Fruit fly (Drosophila melanogaster) S2 (cell line): ENCODE data around the gene spi.

Source experiments
- CG8478 ChIP-seq: fragments of >200 bp; optimal IDR thresholded peaks from 2 replicates; lab custom pipeline; 2018
- CTCF ChIP-seq, 2 experiments: fragments of >200 bp; optimal IDR thresholded peaks; 2 replicates each; lab custom pipeline; 2018

spi gene

DNA sequence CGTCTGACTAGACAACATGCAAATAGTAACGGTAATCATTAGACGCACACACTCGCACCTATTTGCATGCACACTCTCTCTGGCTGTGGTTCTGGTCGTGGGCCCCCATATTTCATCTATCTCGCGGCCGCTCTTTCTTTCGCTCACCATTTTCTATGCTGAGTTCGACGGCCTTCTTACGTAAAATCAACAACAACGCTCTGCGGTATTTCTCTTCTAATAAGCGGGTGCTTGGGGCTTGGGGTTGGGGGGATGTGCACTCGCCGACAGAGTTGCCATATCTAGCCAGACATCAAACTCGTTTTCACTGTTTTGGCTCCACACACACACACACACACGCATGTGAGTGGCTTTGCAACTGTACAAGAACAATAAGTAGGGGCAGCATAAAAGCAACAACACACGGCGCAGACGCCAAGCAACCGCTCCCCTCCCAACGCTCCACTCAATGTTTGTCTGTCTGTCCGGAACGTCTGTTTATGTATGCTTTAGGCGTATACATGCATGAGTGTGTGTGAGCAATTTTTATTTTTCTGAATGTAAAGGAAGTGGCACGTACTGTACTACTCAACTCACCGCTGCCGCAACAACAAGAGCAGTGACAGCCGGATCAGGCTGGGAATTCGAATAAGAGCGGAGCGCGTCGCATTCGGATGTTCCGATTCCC, 2.0 kb downstream of the spi start:
- TF ChIP-seq CG8478 (lab: Kevin White, UChicago) (no peak), CTCF (optimal IDR thresholded peaks at IDR 0.05; lab: Kevin White, UChicago) (no peak)

DNA sequence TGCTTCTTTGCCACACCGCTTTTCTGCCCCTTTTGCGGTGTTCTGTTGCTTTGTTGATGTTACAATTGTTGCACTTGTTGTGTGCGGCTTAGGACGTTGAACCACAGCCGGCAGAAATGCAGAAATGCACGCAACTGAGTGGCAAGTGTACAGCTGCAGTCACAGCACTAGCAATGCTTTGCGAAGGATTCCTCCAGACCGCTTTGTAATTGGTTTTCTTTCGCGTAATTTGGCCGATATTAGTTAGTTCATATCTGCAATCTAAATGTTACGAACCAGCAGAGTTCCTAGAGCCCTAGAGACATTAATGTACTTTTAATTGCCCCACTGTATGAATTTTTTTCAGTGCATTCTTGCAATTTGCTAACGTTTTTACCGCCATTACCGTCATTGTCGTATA, 2.8 kb downstream of the spi start:
- TF ChIP-seq CG8478 (lab: Kevin White, UChicago): no peak
- TF ChIP-seq CTCF (optimal IDR thresholded peaks at IDR 0.05; lab: Kevin White, UChicago): no peak

DNA sequence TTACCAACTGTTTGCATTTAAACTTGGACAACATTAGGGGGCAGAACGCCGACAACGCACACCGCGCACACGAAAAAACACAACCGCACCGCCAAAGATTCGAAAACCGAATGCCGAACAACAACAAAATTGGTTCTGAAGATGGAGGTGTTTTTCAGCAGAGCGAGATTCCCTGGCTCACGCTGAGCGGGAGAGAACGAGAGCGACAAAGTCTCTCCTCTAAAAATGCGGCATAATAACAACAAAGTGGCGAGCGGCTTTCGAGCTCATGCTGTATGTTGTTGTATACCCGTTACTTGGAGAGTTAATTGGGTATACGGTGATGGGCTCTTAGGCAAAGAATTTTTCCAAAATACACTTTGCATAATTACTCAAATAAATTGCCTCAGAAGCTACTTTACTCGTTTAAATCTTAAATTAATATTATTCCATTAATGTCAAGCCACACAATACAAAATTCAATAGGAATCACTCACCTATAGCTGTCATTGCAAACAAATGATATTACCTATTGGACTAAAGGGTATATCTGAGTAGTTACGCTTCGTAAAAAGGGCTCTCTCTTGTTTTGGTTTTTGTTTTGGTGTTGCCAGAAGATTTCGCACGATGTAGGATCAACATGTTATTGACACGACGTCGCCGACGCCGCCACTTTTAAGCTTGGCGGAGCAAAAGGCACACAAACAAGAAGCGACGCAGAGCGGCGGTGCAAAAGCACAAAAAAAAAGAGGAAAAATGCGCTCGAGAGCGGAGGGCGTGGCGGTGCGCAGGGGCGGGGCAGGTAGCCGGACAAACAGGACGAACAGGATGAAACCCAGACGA, 4.4 kb downstream of the spi start:
- TF ChIP-seq CG8478 (lab: Kevin White, UChicago) (no peak), CTCF (optimal IDR thresholded peaks at IDR 0.05; lab: Kevin White, UChicago) (no peak)

DNA sequence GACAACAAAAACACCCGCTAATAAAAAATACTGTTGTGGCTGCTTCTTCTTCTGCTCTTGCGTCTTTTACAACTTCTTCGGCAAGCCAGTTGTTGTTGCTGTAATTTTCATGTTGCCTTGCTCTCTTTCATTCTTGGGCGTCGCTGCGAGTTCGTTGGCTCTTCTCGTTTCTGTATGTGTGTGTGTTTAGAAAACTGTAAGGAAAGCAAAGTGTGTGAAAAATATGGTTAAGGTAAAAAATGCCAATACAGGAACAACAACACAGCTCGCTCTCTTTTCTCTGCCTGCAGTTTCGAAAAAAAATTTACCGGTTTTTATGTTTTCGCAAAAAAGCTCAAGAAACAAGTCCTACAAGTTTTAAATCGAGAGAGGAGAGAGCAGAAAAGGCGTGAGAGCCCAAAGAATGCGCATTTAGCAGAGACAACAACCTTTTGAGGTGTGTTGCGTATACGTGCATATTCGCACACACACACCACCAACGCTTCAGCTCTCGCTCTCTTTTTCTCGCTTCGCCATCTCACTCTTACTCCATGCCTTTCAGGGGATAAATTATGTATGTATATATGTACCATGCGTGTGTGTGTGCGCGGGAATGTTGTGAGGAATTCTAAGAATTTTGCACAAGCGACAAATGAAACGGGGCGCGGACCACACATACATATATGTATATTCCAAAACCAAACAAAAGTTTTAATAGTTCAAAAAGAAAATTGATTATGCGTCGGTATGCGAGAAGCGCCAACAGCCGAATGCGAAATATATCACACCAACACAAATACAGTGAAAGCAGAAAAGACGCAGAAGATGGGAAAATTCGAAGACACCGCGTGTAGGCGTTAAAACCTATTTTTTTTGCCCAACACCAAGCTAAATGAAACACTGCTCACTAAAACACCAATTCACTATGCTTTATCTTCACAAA, 5.3 kb downstream of the spi start:
- TF ChIP-seq CTCF (optimal IDR thresholded peaks at IDR 0.05; lab: Kevin White, UChicago): no peak
- no peak for TF ChIP-seq CG8478 (lab: Kevin White, UChicago)

DNA sequence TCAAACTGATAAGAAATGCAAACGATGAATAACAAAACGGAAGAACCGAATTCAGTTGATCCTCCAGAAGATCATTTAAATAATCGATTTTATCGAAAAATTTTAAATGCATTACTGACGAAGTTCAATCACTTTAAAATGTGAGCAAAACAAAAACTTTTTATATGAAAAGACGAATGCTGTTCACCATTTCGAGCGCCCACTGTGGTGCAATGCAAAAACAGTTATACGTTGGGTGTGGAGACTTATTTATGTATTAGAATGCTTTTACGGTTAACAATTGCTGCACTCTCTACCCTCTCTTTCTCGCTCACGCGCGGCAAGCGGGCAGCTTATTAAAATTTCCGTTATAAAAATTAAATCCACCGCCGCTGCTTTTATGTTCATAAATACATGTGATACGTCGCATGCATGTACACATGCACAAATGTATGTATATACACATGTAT, 6.3 kb downstream of the spi start:
- no peak for TF ChIP-seq CG8478 (lab: Kevin White, UChicago)
- TF ChIP-seq CTCF (optimal IDR thresholded peaks at IDR 0.05; lab: Kevin White, UChicago): no peak

DNA sequence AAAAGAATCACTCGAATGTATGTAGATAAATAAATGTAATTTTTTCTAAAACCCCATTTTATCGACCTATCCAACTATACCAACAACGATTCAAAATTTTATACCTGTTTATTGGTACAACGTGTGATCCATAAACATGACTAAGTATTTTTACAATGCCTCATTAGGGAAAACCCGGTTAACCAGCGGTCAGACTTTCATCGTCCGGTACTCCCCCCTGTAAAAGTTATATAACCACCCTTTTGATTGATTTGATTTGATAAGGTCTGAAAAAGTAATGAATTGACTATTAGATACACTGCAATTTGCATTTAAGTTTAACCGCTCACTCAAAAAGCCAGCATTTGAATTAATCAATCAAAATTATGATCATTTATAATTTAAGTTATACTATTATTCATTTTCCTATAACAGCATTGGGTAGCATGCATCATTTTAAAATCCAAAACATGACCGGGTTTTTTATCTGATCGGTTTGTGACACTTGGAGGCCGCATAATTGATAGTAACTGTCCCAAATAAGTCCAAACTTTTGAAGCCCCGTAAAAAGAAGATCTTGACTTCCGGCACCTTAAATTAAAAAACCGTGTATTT, 9.7 kb downstream of the spi start:
- no peak for TF ChIP-seq CTCF (optimal IDR thresholded peaks at IDR 0.05; lab: Kevin White, UChicago)
- no peak for TF ChIP-seq CG8478 (lab: Kevin White, UChicago)

DNA sequence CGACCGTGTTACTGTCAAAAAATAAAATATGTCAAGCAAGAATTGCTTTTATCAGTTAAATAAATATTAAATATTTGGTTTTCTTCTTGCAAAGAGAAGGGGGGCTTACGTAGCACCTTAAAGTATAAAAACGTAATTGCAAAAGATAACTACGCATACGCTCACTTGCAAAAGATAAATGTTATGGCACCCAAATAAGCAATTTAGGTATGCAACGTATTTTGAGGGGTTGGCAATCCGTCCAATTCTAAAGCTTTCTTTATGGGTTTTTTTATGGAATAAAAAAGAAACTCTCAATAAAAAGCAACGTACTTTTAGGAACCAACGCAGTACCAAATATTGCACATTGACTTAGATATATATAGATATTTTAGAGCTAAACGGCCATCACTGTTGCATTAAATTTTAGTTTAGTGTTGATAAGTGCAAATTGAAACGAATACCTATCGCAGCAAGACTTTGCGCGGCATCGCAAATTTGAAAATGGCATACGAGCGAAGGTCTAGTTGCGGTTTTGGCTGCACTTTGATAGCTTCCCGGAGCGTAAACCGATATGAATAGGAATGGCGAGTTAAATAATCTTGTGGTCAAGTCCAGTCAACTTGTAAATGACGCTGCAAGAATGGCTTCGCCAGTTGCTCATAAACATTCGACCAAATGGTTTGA, 11.7 kb downstream of the spi start, which contains the start of gene CG13077:
TSS of gene CG13077 (plus strand) at position 631 of the 666 bp plus-strand sequence.
- TF ChIP-seq CG8478 (lab: Kevin White, UChicago) (no peak), CTCF (optimal IDR thresholded peaks at IDR 0.05; lab: Kevin White, UChicago) (no peak)

DNA sequence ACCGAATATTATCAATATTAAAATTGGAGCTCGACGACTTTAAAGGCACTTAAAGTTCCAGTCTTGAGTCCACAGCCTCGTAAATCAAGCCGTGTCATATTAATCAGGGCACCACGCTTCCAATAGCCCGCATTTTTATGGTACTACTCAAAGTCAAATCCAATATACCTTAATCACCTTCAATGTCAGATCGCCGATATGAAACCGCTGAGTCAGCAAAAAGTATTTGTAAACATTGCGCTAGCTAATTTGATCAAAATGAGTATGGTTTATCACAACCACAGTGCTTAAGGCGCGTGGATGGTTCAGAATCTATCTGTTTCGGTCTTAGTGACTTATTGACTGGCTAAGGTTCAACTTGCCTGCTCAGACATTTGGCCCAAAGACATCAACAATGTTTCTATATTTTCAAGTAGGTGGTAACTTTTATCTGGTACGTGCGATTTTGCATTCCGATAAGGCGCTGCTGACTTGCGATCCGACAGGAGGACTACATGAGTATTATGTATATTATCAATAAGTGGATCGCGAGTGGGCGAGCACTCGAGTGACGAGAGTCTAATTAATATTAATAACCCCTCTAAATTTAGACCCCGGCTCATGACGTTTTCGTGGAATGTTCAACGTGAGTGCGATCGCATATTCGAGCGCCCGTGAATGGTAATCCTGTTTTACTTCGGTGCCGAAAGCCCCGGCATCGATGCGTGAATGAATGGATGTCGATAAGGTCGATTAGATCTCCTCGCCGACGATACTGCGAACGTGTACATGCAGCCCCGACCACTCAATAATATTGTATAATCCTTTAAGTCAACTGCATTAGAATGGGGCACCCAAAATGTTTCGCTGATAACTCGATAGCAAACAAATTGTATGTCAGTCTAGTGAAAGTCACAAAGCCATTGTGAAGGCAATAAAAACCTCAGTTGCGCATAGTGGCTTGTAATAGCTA, 13.8 kb downstream of the spi start, which contains the start of gene CG13078:
TSS of gene CG13078 (plus strand) at position 902 of the 952 bp plus-strand sequence.
- TF ChIP-seq CTCF (optimal IDR thresholded peaks at IDR 0.05; lab: Kevin White, UChicago) (no peak), CG8478 (lab: Kevin White, UChicago) (no peak)

DNA sequence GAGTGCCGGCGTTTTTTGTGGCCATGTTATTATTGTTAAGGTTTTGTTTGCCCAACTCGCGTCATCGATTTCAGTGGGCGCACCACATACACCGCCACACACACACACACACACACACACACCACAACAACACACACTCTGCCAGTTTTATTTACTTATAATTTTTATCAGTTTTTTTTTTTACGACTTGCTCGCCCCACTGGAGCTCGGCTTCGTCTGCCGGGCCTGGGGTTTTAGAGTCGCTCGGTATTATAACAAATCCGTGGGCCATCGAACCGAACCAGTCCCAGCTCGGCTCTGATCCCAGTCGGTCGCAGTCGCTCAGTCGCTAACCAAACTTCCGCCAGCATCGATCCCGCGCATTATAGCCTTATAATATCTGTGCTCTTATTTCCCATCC, 27.7 kb downstream of the spi start:
- TF ChIP-seq CTCF (optimal IDR thresholded peaks at IDR 0.05; lab: Kevin White, UChicago) (no peak), CG8478 (lab: Kevin White, UChicago) (no peak)

DNA sequence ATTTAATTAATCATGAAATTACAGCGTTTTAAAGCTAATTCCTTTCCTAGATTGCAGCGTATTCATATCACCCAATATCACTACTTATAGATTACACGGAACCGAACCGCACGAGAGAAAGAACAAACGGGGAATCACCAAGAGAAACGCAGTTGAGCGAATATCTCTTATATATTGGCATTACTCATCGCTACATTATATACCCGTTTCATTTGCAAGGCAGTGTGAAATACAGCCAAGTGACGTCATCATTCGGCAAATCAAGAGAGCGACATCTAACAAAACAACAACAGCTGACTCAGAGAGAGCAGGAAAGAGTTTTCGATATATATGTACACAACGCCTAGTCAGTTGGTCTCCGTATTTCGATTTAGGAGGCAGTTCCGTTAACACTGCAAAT, 29.0 kb downstream of the spi start, which contains the start of gene Tep4:
TSS of gene Tep4 (plus strand) at position 350 of the 400 bp plus-strand sequence.
- TF ChIP-seq CG8478 (lab: Kevin White, UChicago) (no peak), CTCF (optimal IDR thresholded peaks at IDR 0.05; lab: Kevin White, UChicago) (no peak)

DNA sequence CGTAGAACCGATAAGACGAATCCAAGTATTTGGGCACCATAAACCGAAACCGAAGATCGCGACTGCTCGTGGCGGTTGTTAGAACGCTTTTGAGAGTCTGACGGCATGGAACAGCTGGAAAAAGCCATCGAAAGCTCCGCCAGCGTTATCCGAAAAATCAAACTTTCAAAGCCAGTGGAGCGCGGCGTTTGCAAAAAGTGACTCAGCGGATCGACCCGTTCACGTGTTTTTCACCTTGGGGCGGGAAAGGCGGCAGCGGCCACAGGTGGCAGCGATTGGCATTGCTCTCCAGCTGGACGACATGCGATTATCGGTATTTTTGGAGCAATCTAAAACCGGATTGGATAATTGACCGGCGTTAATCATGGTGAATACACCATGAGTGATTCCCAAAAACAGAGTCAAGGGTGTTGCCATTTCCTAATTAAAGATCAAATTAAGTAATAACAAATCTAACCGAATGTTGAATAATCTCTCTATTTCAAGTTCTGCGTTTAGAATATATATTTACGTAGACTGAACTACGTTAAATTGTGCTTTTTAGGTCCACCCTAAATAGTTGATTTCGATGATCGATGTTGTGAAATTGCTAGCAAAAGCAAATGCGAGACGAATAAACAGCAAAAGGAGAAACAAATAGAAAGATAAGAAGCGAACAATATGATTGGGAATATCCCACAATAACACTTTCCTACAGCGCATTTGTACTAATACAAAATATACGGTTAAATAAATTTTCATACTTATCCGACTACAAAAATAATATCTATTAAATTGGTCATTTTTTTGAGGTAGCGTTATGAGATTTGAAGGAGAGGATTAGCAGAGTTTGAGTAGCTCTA, 30.0 kb downstream of the spi start, which contains the start of gene CG10337:
TSS of gene CG10337 (minus strand) at position 91 of the 842 bp plus-strand sequence.
- TF ChIP-seq CTCF (optimal IDR thresholded peaks at IDR 0.05; lab: Kevin White, UChicago) (no peak), CG8478 (lab: Kevin White, UChicago) (no peak)
